Fruit fly (Drosophila melanogaster): ENCODE data around the gene cDIP.

The cDIP gene

dm6 chr3R:21127352-21127985, 33.4 kb downstream of the cDIP start, which contains the start of the genes slmb and CG5793 (continued):
- TF ChIP-seq NC2α (GFP tag; optimal IDR thresholded peaks at IDR 0.05) (no peak), Dp (GFP tag; optimal IDR thresholded peaks at IDR 0.05) (peak; percentile 52), kni (GFP tag; optimal IDR thresholded peaks at IDR 0.05) (peak; percentile 45), CG14965 (GFP tag; optimal IDR thresholded peaks at IDR 0.05; ENCODE audit: borderline replicate concordance) (no peak), CG9727 (GFP tag; optimal IDR thresholded peaks at IDR 0.05) (peak; percentile 49), Gug (GFP tag; IDR thresholded peaks at IDR 0.05) (no peak), amos (GFP tag; IDR thresholded peaks at IDR 0.05; ENCODE audit: partially characterized antibody) (peak; percentile 67; the same call in 1 of the 2 replicates), Hmr (GFP tag; optimal IDR thresholded peaks at IDR 0.05) (no peak), Pdp1 (GFP tag; optimal IDR thresholded peaks at IDR 0.05) (peak; percentile 39 to 99), CG12744 (GFP tag; optimal IDR thresholded peaks at IDR 0.05) (no peak), Sox100B (GFP tag; optimal IDR thresholded peaks at IDR 0.05) (no peak), CG12155 (GFP tag; optimal IDR thresholded peaks at IDR 0.05) (peak; percentile 59), nerfin-1 (tag; optimal IDR thresholded peaks at IDR 0.05) (no peak), aop (GFP tag; IDR thresholded peaks at IDR 0.05) (no peak), CG10274 (GFP tag; optimal IDR thresholded peaks at IDR 0.05) (no peak), eve (GFP tag; optimal IDR thresholded peaks at IDR 0.05) (no peak), dysf (GFP tag; IDR thresholded peaks at IDR 0.05) (peak; percentile 32; the same call in 1 of the 3 replicates), CrebB (tag; optimal IDR thresholded peaks at IDR 0.05) (no peak), HLH54F (GFP tag; optimal IDR thresholded peaks at IDR 0.05) (peak; percentile 61), dmrt11E (tag; optimal IDR thresholded peaks at IDR 0.05) (peak; percentile 36), E2f2 (GFP tag; IDR thresholded peaks at IDR 0.05) (peak; percentile 63), chif (GFP tag; optimal IDR thresholded peaks at IDR 0.05) (peak in 1 of 2 experiments; percentile 3), Oli (tag; optimal IDR thresholded peaks at IDR 0.05) (peak; percentile 13), CG17361 (GFP tag; IDR thresholded peaks at IDR 0.05) (peak; percentile 23; the same call in 1 of the 3 replicates), CG17186 (GFP tag; optimal IDR thresholded peaks at IDR 0.05) (peak; percentile 68), org-1 (GFP tag; optimal IDR thresholded peaks at IDR 0.05) (no peak), Tbp (GFP tag; optimal IDR thresholded peaks at IDR 0.05) (no peak), ci (GFP tag; IDR thresholded peaks at IDR 0.05) (peak; percentile 56; the same call in 1 of the 3 replicates), CG12299 (tag; optimal IDR thresholded peaks at IDR 0.05) (no peak), Antp (GFP tag; optimal IDR thresholded peaks at IDR 0.05) (peak; percentile 60), CG2116 (GFP tag; optimal IDR thresholded peaks at IDR 0.05) (peak; percentile 87), ham (GFP tag; IDR thresholded peaks at IDR 0.05) (no peak), sim (GFP tag; IDR thresholded peaks at IDR 0.05) (no peak), Adf1 (GFP tag; IDR thresholded peaks at IDR 0.05) (no peak), gfzf (GFP tag; optimal IDR thresholded peaks at IDR 0.05) (peak; percentile 85), CG4820 (GFP tag; optimal IDR thresholded peaks at IDR 0.05) (peak; percentile 32), sug (tag; optimal IDR thresholded peaks at IDR 0.05) (peak; percentile 100), CG43689 (GFP tag; IDR thresholded peaks at IDR 0.05) (no peak), stc (GFP tag; IDR thresholded peaks at IDR 0.05) (no peak), hbn (GFP tag; IDR thresholded peaks at IDR 0.05; ENCODE audit: partially characterized antibody) (0 out of 2 replicates have a peak, but pooled peaks have one; percentile 46), YL-1 (GFP tag; optimal IDR thresholded peaks at IDR 0.05) (peak; percentile 28), mld (GFP tag; IDR thresholded peaks at IDR 0.05; ENCODE audit: partially characterized antibody) (no peak), zen (tag; optimal IDR thresholded peaks at IDR 0.05) (peak; percentile 30), grau (tag; optimal IDR thresholded peaks at IDR 0.05) (peak; percentile 37), CG12391 (tag; optimal IDR thresholded peaks at IDR 0.05) (peak; percentile 34), Doc3 (GFP tag; IDR thresholded peaks at IDR 0.05; ENCODE audit: partially characterized antibody) (peak; percentile 58), CG16863 (GFP tag; optimal IDR thresholded peaks at IDR 0.05) (peak; percentile 60), Sry-β (GFP tag; optimal IDR thresholded peaks at IDR 0.05) (peak; percentile 21), CG6813 (GFP tag; optimal IDR thresholded peaks at IDR 0.05) (no peak)

Measured in whole organism, embryonic.